Fruit fly (Drosophila melanogaster): ENCODE data around the gene r-l.
A peak's percentile ranks its signal among the peaks of the same experiment; 100 is the strongest.

DNA sequence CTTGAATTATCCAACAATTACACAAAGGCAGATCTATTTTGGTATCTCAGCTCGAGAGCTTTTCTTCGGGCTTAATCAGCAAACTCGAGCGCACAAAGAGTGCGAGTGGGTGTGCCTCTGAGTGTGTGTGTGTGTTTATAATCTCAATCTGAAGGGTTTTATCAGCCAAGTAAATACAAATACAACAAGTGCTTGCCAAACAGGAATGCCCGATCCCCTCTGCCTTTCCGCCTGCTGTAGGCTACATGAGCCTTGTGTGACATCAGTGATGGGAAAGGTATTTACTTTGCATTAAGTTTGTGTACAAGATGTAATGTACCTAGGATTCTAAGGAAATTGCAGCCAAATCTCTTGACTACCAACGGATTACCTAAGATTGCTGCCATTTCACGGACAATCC, 16.3 kb upstream of the r-l start:
- no peak for TF ChIP-seq Sox15 (GFP tag; optimal IDR thresholded peaks at IDR 0.05)
- TF ChIP-seq CG4318 (GFP tag; optimal IDR thresholded peaks at IDR 0.05), result no peak
- peak; percentile 72 for TF ChIP-seq CG6163 (GFP tag; IDR thresholded peaks at IDR 0.05)
- TF ChIP-seq Blimp-1 (GFP tag; optimal IDR thresholded peaks at IDR 0.05), result peak; percentile 24
- peak; percentile 42 for TF ChIP-seq CG34406 (GFP tag; optimal IDR thresholded peaks at IDR 0.05)
- TF ChIP-seq CG11294 (GFP tag; IDR thresholded peaks at IDR 0.05), result no peak
- TF ChIP-seq Sox102F (GFP tag; optimal IDR thresholded peaks at IDR 0.05), result no peak
- no peak for TF ChIP-seq CG10631 (GFP tag; optimal IDR thresholded peaks at IDR 0.05)
- TF ChIP-seq esn (GFP tag; optimal IDR thresholded peaks at IDR 0.05), result peak; percentile 48
- TF ChIP-seq CG3032 (tag; optimal IDR thresholded peaks at IDR 0.05), result no peak

Measured in whole organism, prepupa.